Worm (Caenorhabditis elegans) whole organism, L4 larva: Measurements from ENCODE around the gene R11G1.7.

ENCODE experiments used
- F44E2.7 ChIP-seq: fragments of 200-800 bp; sonication (Bioruptor generic); IDR thresholded peaks from 2 replicates; pipeline ENCODE4 v2.1.2; 2022; ENCODE audit warnings: missing genetic modification characterization, missing compliant biosample characterization
- R02D3.7 ChIP-seq: fragments of 150-350 bp; sonication (generic microtip); optimal IDR thresholded peaks from 3 replicates; lab custom pipeline; 2014; ENCODE audit warnings: missing biosample characterization, missing genetic modification characterization
- ama-1 ChIP-seq: fragments of 150-350 bp; optimal IDR thresholded peaks from 2 replicates; lab custom pipeline; 2014; ENCODE audit warnings: inconsistent platforms, mixed read lengths
- arid-1 ChIP-seq: fragments of 200-800 bp; sonication (Bioruptor generic); conservative IDR thresholded peaks from 2 replicates; pipeline ENCODE4 v1.3.6; 2022; ENCODE audit warnings: missing genetic modification reagents, missing genetic modification characterization, missing compliant biosample characterization
- dve-1 ChIP-seq: sonication (generic microtip); optimal IDR thresholded peaks from 2 replicates; lab custom pipeline; 2017; ENCODE audit warnings: antibody characterized with exemption, mild to moderate bottlenecking, missing genetic modification characterization, missing compliant biosample characterization; ENCODE audit not compliant: insufficient read depth
- lin-39 ChIP-seq: fragments of 150-350 bp; optimal IDR thresholded peaks from 2 replicates; lab custom pipeline; 2014; ENCODE audit warnings: missing biosample characterization, missing genetic modification reagents, missing genetic modification characterization
- nhr-11 ChIP-seq: fragments of 150-350 bp; optimal IDR thresholded peaks from 2 replicates; lab custom pipeline; 2014; ENCODE audit warnings: missing biosample characterization, missing genetic modification characterization
- nhr-25 ChIP-seq: sonication (generic microtip); optimal IDR thresholded peaks from 2 replicates; lab custom pipeline; 2017; ENCODE audit warnings: missing genetic modification characterization, mild to moderate bottlenecking, missing compliant biosample characterization, antibody characterized with exemption, moderate library complexity, borderline replicate concordance; ENCODE audit not compliant: insufficient read depth
- unc-62 ChIP-seq, 3 experiments: fragments of 150-350 bp in 1 of 3; sonication (generic microtip); optimal IDR thresholded peaks in 2 of 3; peaks in 1 of 3; 1 replicate in 1 of 3; 2 replicates in 2 of 3; lab custom pipeline; 2014 to 2017; ENCODE audit warnings: missing biosample characterization in 3 of 3, missing genetic modification characterization in 3 of 3, missing genetic modification reagents in 3 of 3, missing genotype in 1 of 3
- zag-1 ChIP-seq: fragments of 150-350 bp; optimal IDR thresholded peaks from 2 replicates; lab custom pipeline; 2014; ENCODE audit warnings: missing biosample characterization, missing genetic modification characterization

DNA sequence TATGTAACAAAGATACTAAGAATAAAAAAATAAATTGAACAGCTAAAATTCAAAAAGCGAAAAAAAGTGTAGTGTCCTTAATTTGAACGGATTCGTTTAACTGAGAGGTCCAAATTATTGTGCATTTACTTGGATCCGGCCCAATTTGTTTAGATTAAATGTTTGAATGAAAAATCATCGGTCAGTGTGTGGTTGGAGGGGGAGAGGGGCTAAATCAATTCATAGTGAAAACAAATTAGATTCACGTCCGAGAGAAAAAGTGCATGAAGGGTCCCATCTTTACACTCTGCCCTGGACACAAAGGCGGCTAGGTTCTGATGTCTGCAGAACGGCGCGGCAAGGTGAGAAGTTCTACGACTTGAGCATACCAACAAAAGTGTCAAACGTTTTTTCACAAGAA, 37.2 kb upstream of the R11G1.7 start:
- TF ChIP-seq ama-1 = no peak
- TF ChIP-seq F44E2.7 (GFP tag; lab: Robert Waterston, UW) = no peak
- TF ChIP-seq nhr-11 = no peak
- no peak for TF ChIP-seq zag-1 (tag; lab: Kevin White, UChicago)
- no peak for TF ChIP-seq R02D3.7
- TF ChIP-seq lin-39 (tag; lab: Kevin White, UChicago) = no peak
- no peak for TF ChIP-seq arid-1
- TF ChIP-seq unc-62 (GFP tag; optimal IDR thresholded peaks at IDR 0.05 in 1 of 2; lab: Kevin White, UChicago) = no peak
- TF ChIP-seq unc-62 (tag; optimal IDR thresholded peaks at IDR 0.05; lab: Kevin White, UChicago) = no peak
- no peak for TF ChIP-seq dve-1 (tag; lab: Kevin White, UChicago)
- no peak for TF ChIP-seq nhr-25
